Worm (Caenorhabditis elegans): ENCODE measurements around the gene F54B3.2.

- TF ChIP-seq lin-15B (tag; optimal IDR thresholded peaks at IDR 0.05), result no peak
- TF ChIP-seq nhr-77 (tag; optimal IDR thresholded peaks at IDR 0.05), result no peak
- TF ChIP-seq fkh-2 (tag; optimal IDR thresholded peaks at IDR 0.05), result no peak
- TF ChIP-seq nhr-237 (tag; optimal IDR thresholded peaks at IDR 0.05), result no peak
- no peak for TF ChIP-seq elt-1 (tag; optimal IDR thresholded peaks at IDR 0.05)
- TF ChIP-seq pha-4 (tag; optimal IDR thresholded peaks at IDR 0.05), result no peak
- TF ChIP-seq daf-12 (tag; optimal IDR thresholded peaks at IDR 0.05), result no peak
Measured at ce11 chrII:10309337-10309736, 39.4 kb upstream of the F54B3.2 start, which contains the start of gene ZK970.8.

All from whole organism, L3 larva.